Fruit fly (Drosophila melanogaster): ENCODE measurements around the gene CG34345.

Gene CG34345

dm6 chr2L:6612477-6613004, 10.4 kb upstream of the CG34345 start (continued):
- TF ChIP-seq esn (GFP tag; optimal IDR thresholded peaks at IDR 0.05) = peak; percentile 100
- peak; percentile 100 for TF ChIP-seq achi (GFP tag; optimal IDR thresholded peaks at IDR 0.05)
- TF ChIP-seq CG8319 (GFP tag; optimal IDR thresholded peaks at IDR 0.05) = peak; percentile 100
- peak; percentile 100 for TF ChIP-seq acj6 (GFP tag; optimal IDR thresholded peaks at IDR 0.05)
- TF ChIP-seq CG16779 (tag; optimal IDR thresholded peaks at IDR 0.05) = peak; percentile 100
- TF ChIP-seq CG11902 (GFP tag; optimal IDR thresholded peaks at IDR 0.05) = peak; percentile 100
- peak; percentile 100 for TF ChIP-seq spab (GFP tag; optimal IDR thresholded peaks at IDR 0.05)
- peak; percentile 100 for TF ChIP-seq Hr4 (GFP tag; optimal IDR thresholded peaks at IDR 0.05)
- TF ChIP-seq CG6276 (GFP tag; optimal IDR thresholded peaks at IDR 0.05) = peak; percentile 100
- TF ChIP-seq CG11294 (GFP tag; IDR thresholded peaks at IDR 0.05) = peak; percentile 100
- TF ChIP-seq fd85E (GFP tag; optimal IDR thresholded peaks at IDR 0.05) = peak; percentile 99
- TF ChIP-seq CG6792 (GFP tag; optimal IDR thresholded peaks at IDR 0.05) = peak; percentile 100
- TF ChIP-seq CG9139 (GFP tag; optimal IDR thresholded peaks at IDR 0.05) = peak; percentile 100
- peak; percentile 100 for TF ChIP-seq CG3919 (GFP tag; optimal IDR thresholded peaks at IDR 0.05)
- TF ChIP-seq CG6163 (GFP tag; IDR thresholded peaks at IDR 0.05) = peak; percentile 100
- TF ChIP-seq lz (GFP tag; optimal IDR thresholded peaks at IDR 0.05) = peak; percentile 100

DNA sequence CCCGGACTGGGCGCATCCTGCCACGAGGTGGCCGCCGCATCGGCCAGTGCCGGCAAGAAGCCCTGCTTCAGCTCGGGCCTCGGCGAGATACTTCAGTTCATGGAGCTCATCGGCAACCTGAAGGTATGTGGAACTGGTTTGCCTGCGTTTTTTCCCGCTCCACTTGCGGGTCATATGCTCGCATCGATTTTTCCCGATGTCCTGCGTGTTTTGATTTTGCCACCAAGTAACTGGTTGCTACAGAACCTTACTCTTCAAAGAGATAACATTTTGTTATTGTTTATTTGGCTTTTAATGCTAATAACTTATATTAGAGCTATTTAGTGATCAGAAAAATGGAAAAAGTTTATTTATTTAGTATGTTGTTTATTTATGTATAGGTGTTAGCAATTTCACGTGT, 9.8 kb upstream of the CG34345 start:
- no peak for TF ChIP-seq Eip78C (GFP tag)

DNA sequence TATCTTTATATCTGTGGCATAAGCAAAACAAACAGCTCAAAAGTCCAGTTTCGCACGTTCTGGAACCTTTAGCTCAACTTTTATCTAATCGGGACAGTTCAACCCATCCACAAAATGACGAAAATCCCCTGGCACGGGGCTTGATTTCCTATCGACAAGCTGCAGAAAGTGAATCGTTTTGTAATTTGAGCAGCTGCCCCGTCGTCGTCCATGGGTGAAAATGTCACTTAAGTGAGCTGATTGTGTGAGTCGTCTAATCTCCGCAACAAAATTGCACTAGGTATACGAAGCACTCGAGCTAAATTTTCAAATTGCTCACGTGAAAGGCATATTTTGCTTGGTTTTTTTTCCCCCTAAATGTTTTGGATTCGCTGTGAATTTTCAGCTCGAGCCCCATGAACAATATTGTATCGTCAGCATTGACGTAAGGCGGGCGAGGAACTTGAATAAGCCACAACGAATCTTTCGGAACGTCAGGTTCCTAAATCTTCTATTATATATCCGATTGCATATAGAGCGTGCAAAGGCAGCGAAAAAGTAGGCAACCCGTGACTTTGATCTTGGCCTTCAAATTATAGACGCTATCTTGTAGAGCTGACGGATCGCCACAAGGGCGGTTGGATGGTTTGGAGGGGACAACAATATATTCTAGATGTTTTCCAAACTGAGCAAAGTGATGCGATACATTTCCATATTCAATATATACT, 8.5 kb upstream of the CG34345 start:
- TF ChIP-seq svp (GFP tag) (peak; percentile 36), CG10631 (GFP tag; optimal IDR thresholded peaks at IDR 0.05) (no peak)

- no peak for TF ChIP-seq svp (GFP tag)
- no peak for TF ChIP-seq net (GFP tag; optimal IDR thresholded peaks at IDR 0.05)
- TF ChIP-seq topi (GFP tag; optimal IDR thresholded peaks at IDR 0.05) = no peak
- TF ChIP-seq Lpt (GFP tag; optimal IDR thresholded peaks at IDR 0.05) = no peak
- TF ChIP-seq CG16779 (tag; optimal IDR thresholded peaks at IDR 0.05) = no peak
- no peak for TF ChIP-seq Gug (GFP tag; IDR thresholded peaks at IDR 0.05)
- no peak for TF ChIP-seq Met (GFP tag; optimal IDR thresholded peaks at IDR 0.05)
- TF ChIP-seq CG6792 (GFP tag; optimal IDR thresholded peaks at IDR 0.05) = no peak
- TF ChIP-seq vri (GFP tag; optimal IDR thresholded peaks at IDR 0.05) = no peak
- TF ChIP-seq pdm3 (GFP tag; optimal IDR thresholded peaks at IDR 0.05) = no peak
- no peak for TF ChIP-seq acj6 (GFP tag; optimal IDR thresholded peaks at IDR 0.05)
Observed at dm6 chr2L:6621600-6621999, 1.3 kb upstream of the CG34345 start, which contains the start of gene DIP-iota. Gene DIP-iota, minus strand, starts transcription at chr2L:6621700.

DNA sequence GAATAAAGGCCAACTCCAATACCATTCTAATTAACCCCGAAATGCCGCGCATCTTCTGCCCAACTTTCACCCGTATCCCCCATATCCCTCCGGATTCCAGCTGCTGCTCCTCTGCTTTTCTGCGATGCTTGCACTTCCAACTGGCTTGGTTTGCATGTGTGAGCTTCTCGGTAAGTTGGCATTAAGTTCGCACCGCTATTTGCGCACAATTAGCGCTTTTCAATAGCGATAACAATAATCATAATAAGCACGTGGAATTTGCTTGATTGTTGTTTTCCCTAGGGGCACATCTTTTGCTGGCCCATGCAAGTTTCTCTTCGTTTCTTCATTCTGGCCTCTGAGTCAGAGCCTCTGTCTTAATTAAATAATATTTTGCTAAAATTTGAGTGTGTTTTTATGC, 881 bp upstream of the CG34345 start:
- TF ChIP-seq CG8119 (GFP tag; IDR thresholded peaks at IDR 0.05) (no peak), CG4318 (GFP tag; optimal IDR thresholded peaks at IDR 0.05) (no peak), CG9139 (GFP tag; optimal IDR thresholded peaks at IDR 0.05) (no peak), CG1621 (tag; optimal IDR thresholded peaks at IDR 0.05) (no peak), Smox (GFP tag; optimal IDR thresholded peaks at IDR 0.05) (no peak), Ets96B (tag; optimal IDR thresholded peaks at IDR 0.05) (no peak), esn (GFP tag; optimal IDR thresholded peaks at IDR 0.05) (no peak), svp (GFP tag) (no peak), CG32006 (GFP tag; optimal IDR thresholded peaks at IDR 0.05) (no peak), CG7368 (GFP tag; optimal IDR thresholded peaks at IDR 0.05) (no peak), Ets21C (GFP tag; optimal IDR thresholded peaks at IDR 0.05) (no peak), CG31627 (GFP tag; optimal IDR thresholded peaks at IDR 0.05) (no peak), CG8319 (GFP tag; optimal IDR thresholded peaks at IDR 0.05) (no peak), lz (GFP tag; optimal IDR thresholded peaks at IDR 0.05) (no peak), Hr4 (GFP tag; optimal IDR thresholded peaks at IDR 0.05) (no peak), net (GFP tag; optimal IDR thresholded peaks at IDR 0.05) (no peak), cyc (GFP tag; optimal IDR thresholded peaks at IDR 0.05) (no peak), Lpt (GFP tag; optimal IDR thresholded peaks at IDR 0.05) (no peak)
